Worm (Caenorhabditis elegans) whole organism, L4 larva: ENCODE measurements around the gene fbxb-85.

ENCODE experiments used
- T20F7.1 ChIP-seq: fragments of 200-800 bp; sonication (Bioruptor generic); optimal IDR thresholded peaks from 2 replicates; lab custom pipeline; 2018; ENCODE audit warnings: mild to moderate bottlenecking, missing genetic modification characterization, missing compliant biosample characterization
- Y48G9A.11 ChIP-seq: fragments of 200-800 bp; sonication (Bioruptor generic); IDR thresholded peaks from 2 replicates; pipeline ENCODE4 v1.3.6; 2022; ENCODE audit warnings: missing genetic modification reagents, missing genetic modification characterization, missing compliant biosample characterization
- ZK546.5 ChIP-seq, 2 experiments: sonication (generic microtip); optimal IDR thresholded peaks; 2 replicates each; lab custom pipeline; 2017; ENCODE audit warnings: missing biosample characterization in 2 of 2, missing genetic modification characterization in 2 of 2
- dmd-6 ChIP-seq: fragments of 200-800 bp; sonication (Bioruptor generic); IDR thresholded peaks from 2 replicates; pipeline ENCODE4 v1.3.6; 2022; ENCODE audit warnings: missing genetic modification reagents, missing genetic modification characterization, missing compliant biosample characterization
- egl-27 ChIP-seq: sonication (generic microtip); optimal IDR thresholded peaks from 3 replicates; lab custom pipeline; 2017; ENCODE audit warnings: missing biosample characterization, missing genetic modification reagents, missing genetic modification characterization
- jun-1 ChIP-seq: fragments of 150-350 bp; optimal IDR thresholded peaks from 2 replicates; lab custom pipeline; 2014; ENCODE audit warnings: missing biosample characterization, missing genetic modification reagents, missing genetic modification characterization
- lin-1 ChIP-seq: fragments of 200-800 bp; sonication (Bioruptor generic); IDR thresholded peaks from 2 replicates; pipeline ENCODE4 v1.3.6; 2022; ENCODE audit warnings: missing genetic modification reagents, missing genetic modification characterization, missing compliant biosample characterization
- nhr-111 ChIP-seq: fragments of 200-800 bp; sonication (Bioruptor generic); optimal IDR thresholded peaks from 2 replicates; lab custom pipeline; 2018; ENCODE audit warnings: mild to moderate bottlenecking, missing genetic modification characterization, missing compliant biosample characterization
- nhr-76 ChIP-seq: fragments of 150-350 bp; optimal IDR thresholded peaks from 2 replicates; lab custom pipeline; 2014; ENCODE audit warnings: missing biosample characterization, missing genetic modification characterization
- nhr-77 ChIP-seq: fragments of 150-350 bp; optimal IDR thresholded peaks from 2 replicates; lab custom pipeline; 2014; ENCODE audit warnings: missing biosample characterization, missing genetic modification characterization
- unc-62 ChIP-seq, 3 experiments: fragments of 150-350 bp in 1 of 3; sonication (generic microtip); optimal IDR thresholded peaks in 2 of 3; peaks in 1 of 3; 1 replicate in 1 of 3; 2 replicates in 2 of 3; lab custom pipeline; 2014 to 2017; ENCODE audit warnings: missing biosample characterization in 3 of 3, missing genetic modification characterization in 3 of 3, missing genetic modification reagents in 3 of 3, missing genotype in 1 of 3
- zag-1 ChIP-seq: fragments of 150-350 bp; optimal IDR thresholded peaks from 2 replicates; lab custom pipeline; 2014; ENCODE audit warnings: missing biosample characterization, missing genetic modification characterization

- TF ChIP-seq nhr-111 (no peak), nhr-76 (tag; lab: Kevin White, UChicago) (no peak), jun-1 (tag; lab: Kevin White, UChicago) (no peak), ZK546.5 (tag; optimal IDR thresholded peaks at IDR 0.05; lab: Kevin White, UChicago) (no peak), zag-1 (tag; lab: Kevin White, UChicago) (no peak), Y48G9A.11 (GFP tag; lab: Robert Waterston, UW) (0 out of 2 replicates have a peak, but pooled peaks have one; percentile 18), nhr-77 (no peak), T20F7.1 (GFP tag; lab: Kevin White, UChicago) (no peak), lin-1 (GFP tag; lab: Robert Waterston, UW) (no peak), dmd-6 (GFP tag; lab: Robert Waterston, UW) (no peak), egl-27 (tag; lab: Kevin White, UChicago) (no peak), unc-62 (GFP tag; optimal IDR thresholded peaks at IDR 0.05 in 1 of 2; lab: Kevin White, UChicago) (no peak), unc-62 (tag; optimal IDR thresholded peaks at IDR 0.05; lab: Kevin White, UChicago) (no peak)
Measured at ce11 chrIII:10807236-10807635, 41.5 kb downstream of the fbxb-85 start.
